Worm (Caenorhabditis elegans): ENCODE data around the gene Y73C8C.8.
A peak's percentile ranks its signal among the peaks of the same experiment; 100 is the strongest.

ce11 chrV:3158379-3158778, 44.7 kb upstream of the Y73C8C.8 start:
- TF ChIP-seq aha-1 (tag) = peak; percentile 6
- no peak for TF ChIP-seq nhr-76 (tag; optimal IDR thresholded peaks at IDR 0.05)
- TF ChIP-seq lin-13 (GFP tag; optimal IDR thresholded peaks at IDR 0.05) = no peak
- TF ChIP-seq ces-1 (GFP tag; optimal IDR thresholded peaks at IDR 0.05) = no peak
- TF ChIP-seq R02D3.7 (tag; optimal IDR thresholded peaks at IDR 0.05) = no peak
- no peak for TF ChIP-seq Y75B8A.6 (GFP tag; IDR thresholded peaks at IDR 0.05)
- no peak for TF ChIP-seq snpc-4 (tag; optimal IDR thresholded peaks at IDR 0.05)
- no peak for TF ChIP-seq ama-1 (optimal IDR thresholded peaks at IDR 0.05)
